Worm (Caenorhabditis elegans): ENCODE measurements around the gene inx-6.

ce11 chrIV:12711644-12712043 is 34.7 kb upstream of the inx-6 start, which contains the start of gene C27D8.3:
- TF ChIP-seq elt-3 (tag; optimal IDR thresholded peaks at IDR 0.05) (no peak), pha-4 (tag; optimal IDR thresholded peaks at IDR 0.05) (no peak), lin-15B (tag; optimal IDR thresholded peaks at IDR 0.05) (no peak), nhr-237 (tag; optimal IDR thresholded peaks at IDR 0.05) (no peak), ztf-4 (tag; optimal IDR thresholded peaks at IDR 0.05) (no peak), sea-2 (GFP tag; optimal IDR thresholded peaks at IDR 0.05) (no peak), unc-62 (GFP tag; optimal IDR thresholded peaks at IDR 0.05) (no peak), nhr-67 (tag; optimal IDR thresholded peaks at IDR 0.05) (no peak), egl-27 (tag; optimal IDR thresholded peaks at IDR 0.05) (no peak), pqm-1 (tag; optimal IDR thresholded peaks at IDR 0.05) (no peak)
